Fruit fly (Drosophila melanogaster): ENCODE data around the gene Hr38.

Gene Hr38

DNA sequence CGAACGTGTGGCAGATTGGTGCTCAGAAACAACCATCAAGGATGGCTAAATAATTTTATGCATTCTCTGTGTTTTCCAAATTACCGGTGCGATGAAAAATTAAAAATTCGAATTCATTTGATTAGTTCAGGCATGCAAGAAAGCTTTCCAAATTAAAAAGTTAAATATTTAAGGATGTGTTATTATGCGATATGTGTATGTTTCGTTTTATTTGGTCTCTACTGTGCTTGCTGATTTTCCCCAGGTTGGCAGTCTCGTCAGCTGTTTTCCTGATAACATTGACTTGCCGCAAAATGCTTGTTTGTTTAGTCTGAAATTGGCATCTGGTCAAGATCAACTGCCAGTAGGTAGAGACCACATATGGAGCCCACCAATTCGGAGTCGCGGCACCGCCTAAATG is 64.5 kb downstream of the Hr38 start, which contains the start of gene CG2611:
Gene CG2611 (plus strand): TSS at position 299 of the 400 bp plus-strand sequence.
- TF ChIP-seq bab1 (GFP tag; optimal IDR thresholded peaks at IDR 0.05), result peak; percentile 28
- TF ChIP-seq Hr96 (GFP tag; optimal IDR thresholded peaks at IDR 0.05), result no peak
- TF ChIP-seq pad (GFP tag; optimal IDR thresholded peaks at IDR 0.05), result no peak
- TF ChIP-seq cic (GFP tag; optimal IDR thresholded peaks at IDR 0.05), result no peak
- peak; percentile 33 for TF ChIP-seq CG1620 (GFP tag; optimal IDR thresholded peaks at IDR 0.05)
- TF ChIP-seq Mnt (GFP tag; optimal IDR thresholded peaks at IDR 0.05), result peak; percentile 18
- peak; percentile 45 for TF ChIP-seq CG7101 (tag; optimal IDR thresholded peaks at IDR 0.05)
- peak; percentile 42 for TF ChIP-seq Crg-1 (GFP tag; optimal IDR thresholded peaks at IDR 0.05)
- peak; percentile 55 for TF ChIP-seq CG11617 (GFP tag; optimal IDR thresholded peaks at IDR 0.05)
- TF ChIP-seq CG33017 (tag; optimal IDR thresholded peaks at IDR 0.05), result no peak
- TF ChIP-seq CG5204 (GFP tag; optimal IDR thresholded peaks at IDR 0.05), result no peak
- peak; percentile 41 for TF ChIP-seq toe (GFP tag; optimal IDR thresholded peaks at IDR 0.05)

- TF ChIP-seq CG1620 (GFP tag; optimal IDR thresholded peaks at IDR 0.05) (no peak), CG5204 (GFP tag; optimal IDR thresholded peaks at IDR 0.05) (no peak), Crg-1 (GFP tag; optimal IDR thresholded peaks at IDR 0.05) (no peak), cic (GFP tag; optimal IDR thresholded peaks at IDR 0.05) (no peak), bab1 (GFP tag; optimal IDR thresholded peaks at IDR 0.05) (no peak), toe (GFP tag; optimal IDR thresholded peaks at IDR 0.05) (no peak)
Measured at dm6 chr2L:20648612-20649011, 65.8 kb downstream of the Hr38 start, which contains the start of gene CG18810. Gene CG18810 (plus strand): TSS chr2L:20648912.

DNA sequence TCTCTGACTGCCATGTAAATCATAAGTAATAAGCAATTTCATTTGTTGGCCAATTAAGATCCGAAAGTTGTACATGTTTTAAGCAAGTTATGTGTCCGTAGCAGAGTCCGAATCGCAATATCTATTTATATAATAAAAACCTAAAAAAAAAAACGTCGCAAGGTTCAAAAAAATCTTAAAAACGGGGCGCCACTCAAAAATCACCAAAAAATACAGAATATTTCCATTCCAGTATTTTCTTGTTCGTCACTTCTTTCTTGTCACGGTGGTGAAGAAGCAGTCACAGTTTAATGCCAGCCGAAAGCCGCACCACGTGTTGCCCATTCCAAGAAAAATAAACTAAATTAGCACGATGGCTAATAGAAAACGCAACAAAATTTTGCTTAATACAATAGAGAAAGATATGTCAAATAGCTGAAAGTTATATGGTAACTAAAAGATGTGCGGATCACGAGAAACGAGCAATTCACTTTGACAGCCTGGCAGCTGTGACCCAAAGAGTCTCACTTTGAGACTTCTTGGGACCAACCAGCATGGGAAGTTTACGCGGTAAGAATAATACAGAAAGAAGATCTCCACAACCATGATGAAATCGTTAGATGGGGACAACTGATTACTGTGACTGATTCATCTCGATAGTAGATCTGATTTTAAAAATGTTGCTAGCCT is 67.0 kb downstream of the Hr38 start:
- TF ChIP-seq CG7101 (tag; optimal IDR thresholded peaks at IDR 0.05) (peak; percentile 1), Mnt (GFP tag; optimal IDR thresholded peaks at IDR 0.05) (peak; percentile 97), kay (GFP tag; ENCODE audit: borderline replicate concordance) (peak; percentile 92), cnc (optimal IDR thresholded peaks at IDR 0.05) (no peak), bab1 (GFP tag; optimal IDR thresholded peaks at IDR 0.05) (no peak), CG7045 (GFP tag; optimal IDR thresholded peaks at IDR 0.05) (no peak), CG12768 (GFP tag; optimal IDR thresholded peaks at IDR 0.05) (no peak), cic (GFP tag; optimal IDR thresholded peaks at IDR 0.05) (no peak), Crg-1 (GFP tag; optimal IDR thresholded peaks at IDR 0.05) (peak; percentile 22), CG1620 (GFP tag; optimal IDR thresholded peaks at IDR 0.05) (peak; percentile 3), toe (GFP tag; optimal IDR thresholded peaks at IDR 0.05) (peak; percentile 25), CG5204 (GFP tag; optimal IDR thresholded peaks at IDR 0.05) (no peak), CG14711 (tag; optimal IDR thresholded peaks at IDR 0.05) (peak; percentile 22), tj (GFP tag; optimal IDR thresholded peaks at IDR 0.05) (no peak), CG11617 (GFP tag; optimal IDR thresholded peaks at IDR 0.05) (peak; percentile 15)

- TF ChIP-seq CG5204 (GFP tag; optimal IDR thresholded peaks at IDR 0.05) (no peak), CG33017 (tag; optimal IDR thresholded peaks at IDR 0.05) (peak; percentile 91), CG14711 (tag; optimal IDR thresholded peaks at IDR 0.05) (peak; percentile 86), Mnt (GFP tag; optimal IDR thresholded peaks at IDR 0.05) (peak; percentile 72), pad (GFP tag; optimal IDR thresholded peaks at IDR 0.05) (peak; percentile 72), CG7045 (GFP tag; optimal IDR thresholded peaks at IDR 0.05) (peak; percentile 92), CG12768 (GFP tag; optimal IDR thresholded peaks at IDR 0.05) (peak; percentile 89), Clk (GFP tag; optimal IDR thresholded peaks at IDR 0.05) (peak; percentile 23), CG7101 (tag; optimal IDR thresholded peaks at IDR 0.05) (peak; percentile 91), Crg-1 (GFP tag; optimal IDR thresholded peaks at IDR 0.05) (peak; percentile 73), cic (GFP tag; optimal IDR thresholded peaks at IDR 0.05) (peak; percentile 42), ovo (GFP tag; optimal IDR thresholded peaks at IDR 0.05) (peak; percentile 40), CG1620 (GFP tag; optimal IDR thresholded peaks at IDR 0.05) (peak; percentile 76), CG11617 (GFP tag; optimal IDR thresholded peaks at IDR 0.05) (peak; percentile 92), bab1 (GFP tag; optimal IDR thresholded peaks at IDR 0.05) (peak; percentile 89), kay (GFP tag; ENCODE audit: borderline replicate concordance) (peak; percentile 90), tj (GFP tag; optimal IDR thresholded peaks at IDR 0.05) (peak; percentile 58), Hr96 (GFP tag; optimal IDR thresholded peaks at IDR 0.05) (peak; percentile 71), cnc (optimal IDR thresholded peaks at IDR 0.05) (no peak), toe (GFP tag; optimal IDR thresholded peaks at IDR 0.05) (peak; percentile 74)
Measured at dm6 chr2L:20645394-20645869, 69.0 kb downstream of the Hr38 start, which contains the start of the genes phr6-4 and CG2608. Gene phr6-4 (minus strand): TSS chr2L:20645791. Gene CG2608 (plus strand): TSS chr2L:20645822.

DNA sequence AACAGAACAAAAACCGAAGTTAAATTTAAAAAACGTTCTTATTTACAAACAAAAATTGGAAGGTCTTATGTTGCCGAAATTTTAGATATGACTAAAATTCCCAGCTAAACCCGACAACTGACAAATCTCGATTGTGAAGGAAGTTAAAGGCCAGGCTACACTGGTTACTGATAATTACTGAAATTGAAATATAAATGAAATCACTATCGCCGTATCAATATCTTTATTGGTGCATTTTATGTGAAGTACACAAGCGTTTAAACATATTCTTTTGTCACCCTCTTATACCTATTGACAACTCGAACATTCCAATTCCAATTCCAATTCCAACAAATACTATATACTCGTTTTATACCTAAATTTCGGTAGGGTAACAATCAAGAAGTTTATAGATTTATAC is 71.2 kb downstream of the Hr38 start, which contains the start of gene CG17470:
Gene CG17470 (minus strand): TSS at position 101 of the 400 bp plus-strand sequence.
- no peak for TF ChIP-seq CG7045 (GFP tag; optimal IDR thresholded peaks at IDR 0.05)
- no peak for TF ChIP-seq bab1 (GFP tag; optimal IDR thresholded peaks at IDR 0.05)
- no peak for TF ChIP-seq CG11617 (GFP tag; optimal IDR thresholded peaks at IDR 0.05)
- TF ChIP-seq kay (GFP tag; ENCODE audit: borderline replicate concordance), result no peak
- TF ChIP-seq CG12768 (GFP tag; optimal IDR thresholded peaks at IDR 0.05), result no peak
- TF ChIP-seq Mnt (GFP tag; optimal IDR thresholded peaks at IDR 0.05), result no peak
- TF ChIP-seq CG33017 (tag; optimal IDR thresholded peaks at IDR 0.05), result no peak
- no peak for TF ChIP-seq tj (GFP tag; optimal IDR thresholded peaks at IDR 0.05)
- TF ChIP-seq cic (GFP tag; optimal IDR thresholded peaks at IDR 0.05), result no peak
- TF ChIP-seq CG5204 (GFP tag; optimal IDR thresholded peaks at IDR 0.05), result no peak
- TF ChIP-seq Crg-1 (GFP tag; optimal IDR thresholded peaks at IDR 0.05), result no peak
- TF ChIP-seq cnc (optimal IDR thresholded peaks at IDR 0.05), result no peak
- TF ChIP-seq Clk (GFP tag; optimal IDR thresholded peaks at IDR 0.05), result no peak
- TF ChIP-seq CG7101 (tag; optimal IDR thresholded peaks at IDR 0.05), result no peak

DNA sequence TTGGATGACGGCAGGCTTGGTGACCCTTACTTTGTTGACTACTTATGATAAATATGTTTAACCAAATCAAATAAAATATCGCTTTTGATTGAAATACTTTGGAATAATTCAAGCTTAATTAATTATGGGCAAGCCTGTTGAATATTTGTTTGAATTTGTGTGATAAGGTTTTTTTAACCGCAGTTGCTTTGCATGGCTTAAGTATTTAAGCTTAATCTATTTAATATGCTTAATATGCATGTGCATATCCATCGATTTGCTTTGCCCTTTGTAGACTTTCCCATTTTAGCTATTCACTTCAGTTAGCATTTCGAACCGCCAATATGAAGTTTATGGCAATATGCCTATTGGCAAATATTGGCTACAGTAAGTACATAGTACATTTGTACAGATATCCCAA is 73.8 kb downstream of the Hr38 start, which contains the start of gene Sfp38D:
Gene Sfp38D (plus strand): TSS at position 301 of the 400 bp plus-strand sequence.
- no peak for TF ChIP-seq pad (GFP tag; optimal IDR thresholded peaks at IDR 0.05)
- TF ChIP-seq CG12768 (GFP tag; optimal IDR thresholded peaks at IDR 0.05), result no peak
- no peak for TF ChIP-seq bab1 (GFP tag; optimal IDR thresholded peaks at IDR 0.05)
- TF ChIP-seq ovo (GFP tag; optimal IDR thresholded peaks at IDR 0.05), result no peak
- no peak for TF ChIP-seq CG14711 (tag; optimal IDR thresholded peaks at IDR 0.05)
- no peak for TF ChIP-seq Clk (GFP tag; optimal IDR thresholded peaks at IDR 0.05)

All from whole organism, adult.